Worm (Caenorhabditis elegans): Measurements from ENCODE around the gene C49C3.11.

Gene C49C3.11

DNA sequence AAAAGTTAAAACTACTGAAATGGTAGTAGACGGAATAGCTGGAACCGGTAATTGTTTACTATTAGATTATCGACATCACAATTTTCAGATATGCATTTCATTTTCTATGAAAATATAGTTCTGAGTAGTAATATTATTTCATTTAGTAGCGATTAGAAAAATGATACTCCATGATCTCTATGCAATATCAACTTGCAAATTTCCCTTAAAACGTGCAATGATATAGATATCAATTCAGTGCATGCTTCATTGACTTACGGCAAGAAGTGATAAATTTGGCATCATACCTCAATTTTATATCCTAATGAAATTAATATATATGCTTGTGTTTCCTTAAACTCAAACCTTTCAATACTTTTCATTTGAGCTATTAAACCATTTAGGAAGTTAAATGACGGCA lies 915 bp upstream of the C49C3.11 start, which contains the start of gene C49C3.21:
Gene C49C3.21 (plus strand): TSS at position 301 of the 400 bp plus-strand sequence.
- TF ChIP-seq nhr-6 (tag; optimal IDR thresholded peaks at IDR 0.05) (no peak), gmeb-1 (tag; optimal IDR thresholded peaks at IDR 0.05) (no peak), nhr-237 (tag; optimal IDR thresholded peaks at IDR 0.05) (no peak), R02D3.7 (tag; optimal IDR thresholded peaks at IDR 0.05) (no peak)

DNA sequence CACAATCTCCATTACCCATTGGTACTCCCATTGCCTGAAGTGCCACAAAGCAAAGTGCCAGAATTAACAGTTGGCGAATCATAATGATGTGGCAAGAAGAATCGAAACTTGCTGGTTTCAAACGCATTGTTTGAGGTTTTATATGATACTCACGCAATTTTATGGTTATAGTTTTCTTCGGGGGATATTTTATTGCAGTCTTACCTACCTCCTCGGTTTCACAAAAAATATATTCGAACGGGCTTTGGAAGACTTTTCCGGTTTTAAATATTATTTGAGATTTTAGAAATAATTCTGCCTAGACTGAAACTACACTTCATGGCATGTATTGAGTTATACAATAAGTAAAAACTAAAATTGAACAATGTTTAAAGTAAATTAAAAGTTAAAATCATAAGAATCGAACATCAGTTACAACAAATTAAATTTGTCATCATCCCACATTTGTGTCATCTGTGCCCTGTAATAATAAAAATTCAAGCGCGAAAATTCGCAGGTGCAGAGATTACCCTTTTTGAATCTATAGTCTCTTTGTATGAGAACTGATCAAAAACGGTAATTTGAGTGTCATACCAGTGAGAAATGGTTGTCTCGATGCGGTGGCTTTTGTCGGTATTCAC lies 3.1 kb downstream of the C49C3.11 start, which contains the start of the genes clec-197 and clec-198:
Gene clec-197 (minus strand): TSS at position 101 of the 620 bp plus-strand sequence.
Gene clec-198 (plus strand): TSS at position 570 of the 620 bp plus-strand sequence.
- TF ChIP-seq F13H6.1 (tag; optimal IDR thresholded peaks at IDR 0.05) (no peak), nhr-10 (tag; optimal IDR thresholded peaks at IDR 0.05) (no peak), nhr-21 (tag; optimal IDR thresholded peaks at IDR 0.05) (no peak), crh-2 (tag; optimal IDR thresholded peaks at IDR 0.05) (no peak), nhr-77 (tag; optimal IDR thresholded peaks at IDR 0.05) (no peak), fos-1 (tag; optimal IDR thresholded peaks at IDR 0.05) (no peak), nhr-6 (tag; optimal IDR thresholded peaks at IDR 0.05) (no peak), snpc-4 (tag; optimal IDR thresholded peaks at IDR 0.05) (no peak), ceh-16 (tag; optimal IDR thresholded peaks at IDR 0.05) (no peak), ZK546.5 (tag; optimal IDR thresholded peaks at IDR 0.05) (no peak), lin-13 (GFP tag; optimal IDR thresholded peaks at IDR 0.05) (no peak), C34F6.9 (tag; optimal IDR thresholded peaks at IDR 0.05) (no peak), elt-1 (tag; optimal IDR thresholded peaks at IDR 0.05) (no peak), gmeb-1 (tag; optimal IDR thresholded peaks at IDR 0.05) (no peak), dmd-4 (tag; optimal IDR thresholded peaks at IDR 0.05) (no peak), R02D3.7 (tag; optimal IDR thresholded peaks at IDR 0.05) (no peak), lin-11 (tag; optimal IDR thresholded peaks at IDR 0.05) (no peak)

DNA sequence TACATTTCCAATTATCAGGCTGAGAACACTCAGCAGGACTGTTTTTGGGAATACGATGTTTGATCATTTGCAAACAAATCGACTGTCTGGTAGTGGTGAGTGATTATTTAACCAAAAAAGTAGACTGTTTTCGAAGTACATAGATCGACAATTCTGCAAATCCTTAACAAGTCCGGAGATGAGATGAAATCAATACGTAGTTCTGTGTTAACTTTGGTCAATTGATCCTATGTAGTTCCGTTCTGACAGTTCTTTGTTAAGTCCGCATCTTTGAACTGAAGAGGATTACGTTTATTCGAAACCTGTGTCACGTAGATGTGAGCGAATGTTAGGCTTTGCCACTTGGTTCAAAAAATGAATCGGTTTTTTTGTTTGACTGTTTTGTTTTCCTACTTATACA lies 8.0 kb downstream of the C49C3.11 start, which contains the start of gene clec-199:
Gene clec-199 (plus strand): TSS at position 301 of the 400 bp plus-strand sequence.
- TF ChIP-seq unc-62 (GFP tag; optimal IDR thresholded peaks at IDR 0.05), result no peak
- TF ChIP-seq sem-4 (tag; optimal IDR thresholded peaks at IDR 0.05), result no peak
- no peak for TF ChIP-seq blmp-1 (tag; optimal IDR thresholded peaks at IDR 0.05; ENCODE audit: insufficient read depth)
- no peak for TF ChIP-seq lin-39 (tag; optimal IDR thresholded peaks at IDR 0.05)
- TF ChIP-seq skn-1 (tag; optimal IDR thresholded peaks at IDR 0.05), result no peak
- TF ChIP-seq mdl-1 (tag; optimal IDR thresholded peaks at IDR 0.05), result no peak
- no peak for TF ChIP-seq lsy-2 (tag; optimal IDR thresholded peaks at IDR 0.05)
- no peak for TF ChIP-seq unc-39 (tag; optimal IDR thresholded peaks at IDR 0.05)
- no peak for TF ChIP-seq R02D3.7 (tag; optimal IDR thresholded peaks at IDR 0.05)
- no peak for TF ChIP-seq nhr-237 (tag; optimal IDR thresholded peaks at IDR 0.05)
- no peak for TF ChIP-seq snpc-4 (tag; optimal IDR thresholded peaks at IDR 0.05)

ce11 chrIV:17361143-17361542 lies 17.6 kb downstream of the C49C3.11 start, which contains the start of gene clec-202:
Gene clec-202 (plus strand): TSS chrIV:17361443.
- TF ChIP-seq zag-1 (tag; optimal IDR thresholded peaks at IDR 0.05) (no peak), nhr-12 (tag; optimal IDR thresholded peaks at IDR 0.05) (no peak), unc-39 (tag; optimal IDR thresholded peaks at IDR 0.05) (no peak), snpc-4 (tag; optimal IDR thresholded peaks at IDR 0.05) (no peak), peb-1 (tag; optimal IDR thresholded peaks at IDR 0.05) (no peak), nhr-25 (tag; optimal IDR thresholded peaks at IDR 0.05) (no peak)

ce11 chrIV:17367294-17367693 lies 23.7 kb downstream of the C49C3.11 start, which contains the start of gene zipt-17:
Gene zipt-17 (minus strand): TSS chrIV:17367394.
- TF ChIP-seq lin-39 (tag; optimal IDR thresholded peaks at IDR 0.05), result no peak
- no peak for TF ChIP-seq zag-1 (tag; optimal IDR thresholded peaks at IDR 0.05)
- no peak for TF ChIP-seq unc-55 (GFP tag; optimal IDR thresholded peaks at IDR 0.05)
- no peak for TF ChIP-seq peb-1 (tag; optimal IDR thresholded peaks at IDR 0.05)
- TF ChIP-seq C34F6.9 (tag; optimal IDR thresholded peaks at IDR 0.05), result no peak

DNA sequence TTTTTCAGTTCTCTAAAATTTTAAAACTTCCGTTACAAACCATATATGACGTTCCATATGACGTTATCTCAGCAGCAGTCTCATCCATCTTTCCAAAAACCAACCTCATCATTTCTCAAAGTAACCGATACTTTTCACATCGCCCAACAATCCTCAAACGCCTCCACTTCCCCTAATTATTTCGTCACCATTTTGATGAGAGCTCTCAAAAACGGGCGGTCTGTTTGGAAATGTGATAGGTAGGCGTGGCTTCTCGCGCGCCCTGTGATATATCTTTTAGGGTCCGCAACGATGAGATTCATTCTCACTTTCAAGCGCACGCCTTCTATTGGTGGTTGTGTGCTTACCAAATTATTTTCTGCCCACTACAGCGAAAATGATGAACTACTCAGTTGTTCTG lies 24.7 kb downstream of the C49C3.11 start, which contains the start of gene trh-1:
Gene trh-1 (plus strand): TSS at position 301 of the 400 bp plus-strand sequence.
- TF ChIP-seq R02D3.7 (tag; optimal IDR thresholded peaks at IDR 0.05) (no peak), ZK546.5 (tag; optimal IDR thresholded peaks at IDR 0.05) (no peak), sma-3 (GFP tag; optimal IDR thresholded peaks at IDR 0.05) (no peak), fos-1 (tag; optimal IDR thresholded peaks at IDR 0.05) (no peak), ceh-82 (tag; optimal IDR thresholded peaks at IDR 0.05) (no peak), skn-1 (tag; optimal IDR thresholded peaks at IDR 0.05) (no peak), nhr-129 (tag; optimal IDR thresholded peaks at IDR 0.05) (no peak), crh-2 (tag; optimal IDR thresholded peaks at IDR 0.05) (no peak), unc-55 (GFP tag; optimal IDR thresholded peaks at IDR 0.05) (no peak), egl-27 (tag; optimal IDR thresholded peaks at IDR 0.05) (no peak), nhr-237 (tag; optimal IDR thresholded peaks at IDR 0.05) (no peak), mdl-1 (tag; optimal IDR thresholded peaks at IDR 0.05) (no peak), ama-1 (optimal IDR thresholded peaks at IDR 0.05) (no peak)
